Fruit fly (Drosophila melanogaster) whole organism: ENCODE measurements around the gene Smg5.

Experiments used
- psq ChIP-seq: fragments of >200 bp; optimal IDR thresholded peaks from 2 replicates; lab custom pipeline; 2017
- usp ChIP-seq: fragments of >200 bp; optimal IDR thresholded peaks from 2 replicates; lab custom pipeline; 2017; ENCODE audit warnings: missing biosample characterization, missing genetic modification characterization, mixed read lengths

DNA sequence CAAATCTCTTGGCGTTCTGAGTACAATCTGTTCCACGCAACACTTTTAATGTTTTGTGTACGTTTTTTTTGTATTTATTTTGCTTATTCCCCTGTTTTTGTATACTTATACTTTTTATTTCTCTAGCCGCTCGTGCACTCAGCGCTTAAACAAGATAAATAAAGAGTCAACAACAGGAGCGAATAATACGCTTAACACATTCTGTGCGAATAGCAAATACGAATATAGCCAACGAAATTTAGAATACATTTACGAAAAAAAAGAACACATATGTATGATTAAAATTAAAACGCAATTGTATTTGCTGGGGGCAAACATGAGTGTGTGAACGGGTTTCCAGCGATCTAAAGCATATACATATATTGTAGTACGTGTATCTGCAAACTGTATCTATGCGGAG, 22.5 kb downstream of the Smg5 start:
- TF ChIP-seq usp (no peak), psq (lab: Kevin White, UChicago) (no peak)
